Worm (Caenorhabditis elegans): ENCODE measurements around the gene acd-4.

acd-4 gene

DNA sequence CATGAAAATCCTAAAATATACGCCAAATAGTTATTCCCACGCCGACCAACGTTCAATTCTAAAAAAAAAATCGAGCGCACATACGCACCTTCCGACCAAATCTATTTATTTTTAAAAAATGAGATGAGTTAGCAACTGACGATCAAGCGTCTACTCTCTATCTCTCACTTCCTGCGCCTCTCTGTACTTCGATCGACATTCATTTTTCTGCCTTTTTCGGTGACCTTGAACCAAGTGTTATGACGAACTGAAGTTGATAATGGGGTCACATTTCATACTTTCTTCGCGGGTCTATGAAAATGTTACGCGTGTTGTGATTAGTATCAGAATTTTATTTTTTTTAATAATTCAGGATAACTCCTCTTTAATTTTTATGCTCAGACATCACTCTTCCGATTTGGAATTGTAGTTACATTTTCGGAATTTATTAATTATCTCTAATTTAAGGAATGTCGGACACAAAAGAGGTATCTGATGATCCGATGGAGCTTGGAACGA is 30.6 kb upstream of the acd-4 start, which contains the start of gene smk-1 (continued):
- TF ChIP-seq ceh-90 (tag; optimal IDR thresholded peaks at IDR 0.05), result no peak
- TF ChIP-seq nhr-20 (tag; optimal IDR thresholded peaks at IDR 0.05), result peak; percentile 42
- TF ChIP-seq hpl-2 (GFP tag; optimal IDR thresholded peaks at IDR 0.05), result no peak
- TF ChIP-seq mdl-1 (tag; optimal IDR thresholded peaks at IDR 0.05), result peak in 1 of 2 experiments; percentile 11
- TF ChIP-seq ces-1 (GFP tag; optimal IDR thresholded peaks at IDR 0.05), result no peak
- TF ChIP-seq jun-1 (tag; optimal IDR thresholded peaks at IDR 0.05), result no peak
- TF ChIP-seq fkh-10 (GFP tag; optimal IDR thresholded peaks at IDR 0.05), result no peak
- 0 out of 2 replicates have a peak, but pooled peaks have one; percentile 3 for TF ChIP-seq nhr-19 (GFP tag; conservative IDR thresholded peaks at IDR 0.05)
- peak; percentile 34 for TF ChIP-seq mep-1 (tag; optimal IDR thresholded peaks at IDR 0.05)
- TF ChIP-seq lin-35 (GFP tag; optimal IDR thresholded peaks at IDR 0.05), result peak in 1 of 2 experiments; percentile 16
- no peak for TF ChIP-seq C16A3.4 (tag; optimal IDR thresholded peaks at IDR 0.05)
- TF ChIP-seq unc-62 (GFP tag; optimal IDR thresholded peaks at IDR 0.05), result no peak
- peak; percentile 16 for TF ChIP-seq skn-1 (tag; optimal IDR thresholded peaks at IDR 0.05)

DNA sequence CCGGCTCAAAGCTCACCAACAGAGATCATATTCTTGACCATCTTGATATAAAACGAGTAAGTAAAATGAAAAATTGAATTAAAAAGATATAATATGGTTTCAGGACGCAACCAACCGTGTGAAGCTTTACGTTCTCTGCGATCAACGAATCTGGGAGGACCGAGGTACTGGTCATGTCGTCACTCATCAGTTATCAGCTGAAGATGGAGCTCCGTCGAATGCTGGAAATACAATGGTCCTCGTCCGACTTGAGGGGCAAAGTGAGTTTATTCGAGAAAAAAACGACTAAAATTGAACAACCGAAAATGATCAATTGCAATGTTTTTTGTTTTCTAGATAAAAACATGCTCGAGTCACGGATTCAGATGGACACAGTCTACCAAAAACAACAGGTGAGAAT is 29.5 kb upstream of the acd-4 start:
- TF ChIP-seq efl-1 (optimal IDR thresholded peaks at IDR 0.05), result no peak
- TF ChIP-seq efl-1 (GFP tag; optimal IDR thresholded peaks at IDR 0.05 in 1 of 2), result peak in 1 of 2 experiments; percentile 50
- no peak for TF ChIP-seq ceh-90 (tag; optimal IDR thresholded peaks at IDR 0.05)
- no peak for TF ChIP-seq lin-39 (tag; optimal IDR thresholded peaks at IDR 0.05)

ce11 chrV:8609776-8610529 is 28.1 kb upstream of the acd-4 start:
- no peak for TF ChIP-seq lin-39 (tag; optimal IDR thresholded peaks at IDR 0.05)
- no peak for TF ChIP-seq nhr-20 (tag; optimal IDR thresholded peaks at IDR 0.05)
- TF ChIP-seq jun-1 (tag; optimal IDR thresholded peaks at IDR 0.05), result no peak
- no peak for TF ChIP-seq elt-3 (tag; optimal IDR thresholded peaks at IDR 0.05)
- no peak for TF ChIP-seq ceh-8 (GFP tag; optimal IDR thresholded peaks at IDR 0.05)
- no peak for TF ChIP-seq hlh-4 (tag; optimal IDR thresholded peaks at IDR 0.05)
- TF ChIP-seq hlh-17 (GFP tag; optimal IDR thresholded peaks at IDR 0.05; ENCODE audit: borderline replicate concordance), result no peak
- TF ChIP-seq lin-15B (tag; optimal IDR thresholded peaks at IDR 0.05), result no peak
- TF ChIP-seq snpc-4 (tag; optimal IDR thresholded peaks at IDR 0.05), result no peak
- no peak for TF ChIP-seq zip-4 (GFP tag; optimal IDR thresholded peaks at IDR 0.05)
- TF ChIP-seq lin-13 (GFP tag; optimal IDR thresholded peaks at IDR 0.05), result no peak
- peak; percentile 19 for TF ChIP-seq nhr-47 (tag; optimal IDR thresholded peaks at IDR 0.05)
- no peak for TF ChIP-seq unc-62 (GFP tag; optimal IDR thresholded peaks at IDR 0.05)
- TF ChIP-seq C16A3.4 (tag; optimal IDR thresholded peaks at IDR 0.05), result no peak
- no peak for TF ChIP-seq dsc-1 (tag; optimal IDR thresholded peaks at IDR 0.05)
- no peak for TF ChIP-seq ztf-4 (tag; optimal IDR thresholded peaks at IDR 0.05)
- TF ChIP-seq ceh-82 (tag; optimal IDR thresholded peaks at IDR 0.05), result peak in 1 of 3 experiments; percentile 21
- no peak for TF ChIP-seq ets-5 (GFP tag; IDR thresholded peaks at IDR 0.05)
- no peak for TF ChIP-seq sox-4 (tag; optimal IDR thresholded peaks at IDR 0.05)
- no peak for TF ChIP-seq elt-2 (tag; optimal IDR thresholded peaks at IDR 0.05)
- TF ChIP-seq unc-98 (GFP tag; IDR thresholded peaks at IDR 0.05), result no peak
- no peak for TF ChIP-seq fos-1 (tag; optimal IDR thresholded peaks at IDR 0.05)
- TF ChIP-seq unc-30 (tag; optimal IDR thresholded peaks at IDR 0.05), result no peak
- TF ChIP-seq nhr-76 (tag; optimal IDR thresholded peaks at IDR 0.05), result no peak
- TF ChIP-seq fkh-4 (tag; optimal IDR thresholded peaks at IDR 0.05; ENCODE audit: borderline replicate concordance), result no peak
- TF ChIP-seq aly-2 (tag; optimal IDR thresholded peaks at IDR 0.05), result no peak
- TF ChIP-seq ceh-88 (GFP tag; IDR thresholded peaks at IDR 0.05), result no peak
- TF ChIP-seq xbp-1 (tag; optimal IDR thresholded peaks at IDR 0.05), result peak; percentile 7
- TF ChIP-seq mep-1 (tag; optimal IDR thresholded peaks at IDR 0.05), result no peak
- TF ChIP-seq lin-14 (GFP tag; optimal IDR thresholded peaks at IDR 0.05), result peak; percentile 79
- TF ChIP-seq blmp-1 (tag; optimal IDR thresholded peaks at IDR 0.05), result peak; percentile 13
- no peak for TF ChIP-seq egl-27 (tag; optimal IDR thresholded peaks at IDR 0.05)
- TF ChIP-seq nhr-90 (tag; optimal IDR thresholded peaks at IDR 0.05; ENCODE audit: poor library complexity), result no peak
- TF ChIP-seq zag-1 (tag; optimal IDR thresholded peaks at IDR 0.05), result no peak
- no peak for TF ChIP-seq sptf-1 (tag; optimal IDR thresholded peaks at IDR 0.05)
- no peak for TF ChIP-seq nhr-77 (tag; optimal IDR thresholded peaks at IDR 0.05)
- TF ChIP-seq nhr-19 (GFP tag; conservative IDR thresholded peaks at IDR 0.05), result no peak
- TF ChIP-seq ces-1 (GFP tag; optimal IDR thresholded peaks at IDR 0.05), result no peak
- TF ChIP-seq mdl-1 (tag; optimal IDR thresholded peaks at IDR 0.05), result peak in 1 of 2 experiments; percentile 21

All from whole organism, L1 larva.